Fruit fly (Drosophila melanogaster) whole organism: ENCODE measurements around the gene chinmo.

Source experiments
- CG8478 ChIP-seq: fragments of >200 bp; optimal IDR thresholded peaks from 2 replicates; lab custom pipeline; 2018; ENCODE audit warnings: inconsistent platforms
- EcR ChIP-seq, 2 experiments: fragments of >200 bp; optimal IDR thresholded peaks; 2 replicates each; lab custom pipeline; 2017; ENCODE audit warnings: missing biosample characterization in 2 of 2, missing genetic modification characterization in 2 of 2, missing genetic modification reagents in 2 of 2
- pan ChIP-seq: fragments of >200 bp; optimal IDR thresholded peaks from 2 replicates; lab custom pipeline; 2017
- psq ChIP-seq: fragments of >200 bp; optimal IDR thresholded peaks from 2 replicates; lab custom pipeline; 2017

dm6 chr2L:1648033-1648546 is 3.0 kb upstream of the chinmo start:
- TF ChIP-seq pan (lab: Kevin White, UChicago) (no peak), CG8478 (no peak), EcR (GFP tag; optimal IDR thresholded peaks at IDR 0.05; lab: Kevin White, UChicago) (no peak), psq (lab: Kevin White, UChicago) (no peak)
